ENCODE assay signal across 2 fruit fly cellular contexts in the genomic region with DNA sequence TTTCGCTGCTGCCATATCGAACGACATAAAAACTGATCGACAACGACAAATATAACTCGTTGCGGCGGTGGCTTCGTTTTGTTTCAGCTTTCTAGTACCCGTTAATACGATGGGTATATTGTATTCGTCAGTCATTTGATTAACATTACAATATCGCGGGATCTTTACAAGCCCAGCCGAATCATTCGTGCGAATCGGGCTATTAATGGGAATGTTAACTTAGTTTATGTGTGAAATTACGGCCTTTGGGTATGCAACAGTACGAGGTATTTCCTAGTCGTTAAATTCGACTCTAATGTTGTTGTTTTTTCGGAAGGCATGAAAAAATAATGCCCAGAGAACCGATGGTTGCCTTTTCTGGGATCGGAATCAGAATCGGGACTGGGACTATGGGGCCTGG.
TF ChIP-seq lines count a peak whose summit lies in the region.

No protein-coding gene starts in this region.

TF ChIP-seq in whole organism, embryonic, 481 proteins besides CTCF, POLR2A, EP300 and RAD21 (continued from another document and continues in another):
- peak; percentile 55; the same call in 1 of the 2 replicates for TF ChIP-seq CG10366 (GFP tag; IDR thresholded peaks at IDR 0.05; lab: Robert Waterston, UW)
- TF ChIP-seq maf-S (GFP tag; optimal IDR thresholded peaks at IDR 0.05; lab: Kevin White, UChicago): peak; percentile 43
- no peak for TF ChIP-seq abd-A (tag; optimal IDR thresholded peaks at IDR 0.05; lab: Kevin White, UChicago)
- TF ChIP-seq CG8765 (GFP tag; IDR thresholded peaks at IDR 0.05; lab: Robert Waterston, UW): peak; percentile 55; the same call in 1 of the 2 replicates
- TF ChIP-seq B-H2 (GFP tag; optimal IDR thresholded peaks at IDR 0.05; lab: Kevin White, UChicago): no peak
- TF ChIP-seq CG12104 (GFP tag; optimal IDR thresholded peaks at IDR 0.05; lab: Kevin White, UChicago): peak; percentile 48
- no peak for TF ChIP-seq Nf-YC (tag; optimal IDR thresholded peaks at IDR 0.05; lab: Kevin White, UChicago)
- TF ChIP-seq ttk (GFP tag; IDR thresholded peaks at IDR 0.05; lab: Robert Waterston, UW): peak; percentile 81
- peak; percentile 39 for TF ChIP-seq Sry-δ (GFP tag; optimal IDR thresholded peaks at IDR 0.05; lab: Kevin White, UChicago)
- no peak for TF ChIP-seq fru (optimal IDR thresholded peaks at IDR 0.05; lab: Kevin White, UChicago)
- TF ChIP-seq Hr3 (GFP tag; optimal IDR thresholded peaks at IDR 0.05; lab: Kevin White, UChicago): peak; percentile 67
- no peak for TF ChIP-seq CG3726 (GFP tag; IDR thresholded peaks at IDR 0.05; lab: Robert Waterston, UW)
- peak; percentile 88 for TF ChIP-seq zfh1 (GFP tag; IDR thresholded peaks at IDR 0.05; lab: Robert Waterston, UW)
- TF ChIP-seq esg (GFP tag; conservative IDR thresholded peaks at IDR 0.05; lab: Robert Waterston, UW): peak; percentile 75
- no peak for TF ChIP-seq Lim3 (GFP tag; IDR thresholded peaks at IDR 0.05; lab: Robert Waterston, UW)
- peak; percentile 32 for TF ChIP-seq Bdp1 (GFP tag; optimal IDR thresholded peaks at IDR 0.05; lab: Kevin White, UChicago)
- TF ChIP-seq ara (GFP tag; IDR thresholded peaks at IDR 0.05; lab: Robert Waterston, UW): peak; percentile 85
- TF ChIP-seq HLH54F (GFP tag; optimal IDR thresholded peaks at IDR 0.05; lab: Kevin White, UChicago): peak; percentile 56
- TF ChIP-seq Dll (GFP tag; IDR thresholded peaks at IDR 0.05; lab: Robert Waterston, UW; ENCODE audit: partially characterized antibody): no peak
- TF ChIP-seq Hsf (GFP tag; optimal IDR thresholded peaks at IDR 0.05; lab: Kevin White, UChicago): peak; percentile 74
- TF ChIP-seq TFAM (GFP tag; optimal IDR thresholded peaks at IDR 0.05; lab: Kevin White, UChicago): no peak
- TF ChIP-seq bbx (GFP tag; IDR thresholded peaks at IDR 0.05; lab: Robert Waterston, UW; ENCODE audit: partially characterized antibody): no peak
- TF ChIP-seq Fer2 (tag; optimal IDR thresholded peaks at IDR 0.05; lab: Kevin White, UChicago): peak; percentile 3
- no peak for TF ChIP-seq CG14050 (GFP tag; IDR thresholded peaks at IDR 0.05; lab: Robert Waterston, UW)
- peak; percentile 50 for TF ChIP-seq CG3407 (GFP tag; optimal IDR thresholded peaks at IDR 0.05; lab: Kevin White, UChicago)
- TF ChIP-seq CG34376 (GFP tag; optimal IDR thresholded peaks at IDR 0.05; lab: Kevin White, UChicago): no peak
- no peak for TF ChIP-seq Adf1 (GFP tag; IDR thresholded peaks at IDR 0.05; lab: Robert Waterston, UW)
- no peak for TF ChIP-seq Hand (GFP tag; optimal IDR thresholded peaks at IDR 0.05; lab: Kevin White, UChicago)
- no peak for TF ChIP-seq CG16779 (GFP tag; IDR thresholded peaks at IDR 0.05; lab: Robert Waterston, UW)
- TF ChIP-seq da (GFP tag; optimal IDR thresholded peaks at IDR 0.05; lab: Kevin White, UChicago): peak; percentile 10
- TF ChIP-seq Dref (GFP tag; IDR thresholded peaks at IDR 0.05; lab: Robert Waterston, UW): no peak
- TF ChIP-seq Dad (GFP tag; optimal IDR thresholded peaks at IDR 0.05; lab: Kevin White, UChicago): peak; percentile 80
- TF ChIP-seq slou (GFP tag; optimal IDR thresholded peaks at IDR 0.05; lab: Kevin White, UChicago): peak; percentile 17
- no peak for TF ChIP-seq Dip2 (GFP tag; IDR thresholded peaks at IDR 0.05; lab: Robert Waterston, UW)
- no peak for TF ChIP-seq CG2129 (GFP tag; IDR thresholded peaks at IDR 0.05; lab: Robert Waterston, UW; ENCODE audit: partially characterized antibody)
- TF ChIP-seq btn (GFP tag; optimal IDR thresholded peaks at IDR 0.05; lab: Kevin White, UChicago): peak; percentile 59
- no peak for TF ChIP-seq Opbp (GFP tag; IDR thresholded peaks at IDR 0.05; lab: Robert Waterston, UW; ENCODE audit: partially characterized antibody)
- peak; percentile 39 for TF ChIP-seq gt (GFP tag; IDR thresholded peaks at IDR 0.05; lab: Robert Waterston, UW)
- no peak for TF ChIP-seq stwl (tag; optimal IDR thresholded peaks at IDR 0.05; lab: Kevin White, UChicago)
- no peak for TF ChIP-seq crol (GFP tag; IDR thresholded peaks at IDR 0.05; lab: Robert Waterston, UW)
- peak; percentile 81 for TF ChIP-seq lmd (GFP tag; IDR thresholded peaks at IDR 0.05; lab: Robert Waterston, UW)
- peak; percentile 51 for TF ChIP-seq CG6654 (GFP tag; optimal IDR thresholded peaks at IDR 0.05; lab: Kevin White, UChicago)
- TF ChIP-seq odd (GFP tag; optimal IDR thresholded peaks at IDR 0.05; lab: Kevin White, UChicago): peak; percentile 8
- no peak for TF ChIP-seq CG8478 (optimal IDR thresholded peaks at IDR 0.05; lab: Kevin White, UChicago)
- TF ChIP-seq CG31441 (GFP tag; IDR thresholded peaks at IDR 0.05; lab: Robert Waterston, UW): peak; percentile 83
- TF ChIP-seq tap (tag; optimal IDR thresholded peaks at IDR 0.05; lab: Kevin White, UChicago): peak; percentile 73
- TF ChIP-seq ap (GFP tag; IDR thresholded peaks at IDR 0.05; lab: Robert Waterston, UW): peak; percentile 26; the same call in 1 of the 2 replicates
- TF ChIP-seq CG30020 (tag; optimal IDR thresholded peaks at IDR 0.05; lab: Kevin White, UChicago): peak; percentile 17
- TF ChIP-seq CG1792 (GFP tag; optimal IDR thresholded peaks at IDR 0.05; lab: Kevin White, UChicago): peak; percentile 68
- TF ChIP-seq CG14860 (GFP tag; IDR thresholded peaks at IDR 0.05; lab: Robert Waterston, UW; ENCODE audit: partially characterized antibody): no peak
- TF ChIP-seq CG13123 (GFP tag; optimal IDR thresholded peaks at IDR 0.05; lab: Kevin White, UChicago): peak; percentile 13
- peak; percentile 23 for TF ChIP-seq Bteb2 (GFP tag; optimal IDR thresholded peaks at IDR 0.05; lab: Kevin White, UChicago)
- peak; percentile 54 for TF ChIP-seq Meics (GFP tag; optimal IDR thresholded peaks at IDR 0.05; lab: Kevin White, UChicago)
- peak; percentile 80 for TF ChIP-seq CG17359 (tag; optimal IDR thresholded peaks at IDR 0.05; lab: Kevin White, UChicago)
- TF ChIP-seq Hmr (GFP tag; optimal IDR thresholded peaks at IDR 0.05; lab: Kevin White, UChicago): peak; percentile 23
- no peak for TF ChIP-seq C15 (GFP tag; IDR thresholded peaks at IDR 0.05; lab: Robert Waterston, UW)
- peak; percentile 84 for TF ChIP-seq CG17361 (GFP tag; IDR thresholded peaks at IDR 0.05; lab: Robert Waterston, UW)
- TF ChIP-seq CG15479 (GFP tag; optimal IDR thresholded peaks at IDR 0.05; lab: Kevin White, UChicago): no peak
- TF ChIP-seq CG30403 (GFP tag; optimal IDR thresholded peaks at IDR 0.05; lab: Kevin White, UChicago): peak; percentile 78
- peak; percentile 65 for TF ChIP-seq CG17802 (tag; optimal IDR thresholded peaks at IDR 0.05; lab: Kevin White, UChicago)
- peak; percentile 68 for TF ChIP-seq D19A (tag; optimal IDR thresholded peaks at IDR 0.05; lab: Kevin White, UChicago)
- no peak for TF ChIP-seq sr (GFP tag; IDR thresholded peaks at IDR 0.05; lab: Robert Waterston, UW)
- peak; percentile 80 for TF ChIP-seq CG2678 (tag; optimal IDR thresholded peaks at IDR 0.05; lab: Kevin White, UChicago)
- peak; percentile 85 for TF ChIP-seq phol (tag; optimal IDR thresholded peaks at IDR 0.05; lab: Kevin White, UChicago)

TF ChIP-seq in whole organism, prepupa, 60 proteins besides CTCF, POLR2A, EP300 and RAD21 (continued from another document):
- TF ChIP-seq net (GFP tag; optimal IDR thresholded peaks at IDR 0.05; lab: Kevin White, UChicago) (peak; percentile 1), dac (GFP tag; optimal IDR thresholded peaks at IDR 0.05; lab: Kevin White, UChicago) (no peak), Sox14 (GFP tag; optimal IDR thresholded peaks at IDR 0.05; lab: Kevin White, UChicago) (peak; percentile 46), fd59A (GFP tag; optimal IDR thresholded peaks at IDR 0.05; lab: Kevin White, UChicago) (no peak), topi (GFP tag; optimal IDR thresholded peaks at IDR 0.05; lab: Kevin White, UChicago) (peak; percentile 69), Sox15 (GFP tag; optimal IDR thresholded peaks at IDR 0.05; lab: Kevin White, UChicago) (no peak), CG15336 (GFP tag; IDR thresholded peaks at IDR 0.05; lab: Robert Waterston, UW) (no peak), acj6 (GFP tag; optimal IDR thresholded peaks at IDR 0.05; lab: Kevin White, UChicago) (peak; percentile 42), Eip78C (GFP tag; lab: Kevin White, UChicago) (peak; percentile 72), Hr39 (GFP tag; optimal IDR thresholded peaks at IDR 0.05; lab: Kevin White, UChicago) (peak; percentile 71), CG11902 (GFP tag; optimal IDR thresholded peaks at IDR 0.05; lab: Kevin White, UChicago) (peak; percentile 41), CG31627 (GFP tag; optimal IDR thresholded peaks at IDR 0.05; lab: Kevin White, UChicago) (peak; percentile 66), CG4318 (GFP tag; optimal IDR thresholded peaks at IDR 0.05; lab: Kevin White, UChicago) (no peak), CG8632 (GFP tag; optimal IDR thresholded peaks at IDR 0.05; lab: Kevin White, UChicago) (peak; percentile 4), CG11294 (GFP tag; IDR thresholded peaks at IDR 0.05; lab: Robert Waterston, UW) (no peak), lz (GFP tag; optimal IDR thresholded peaks at IDR 0.05; lab: Kevin White, UChicago) (peak; percentile 53), CG34406 (GFP tag; optimal IDR thresholded peaks at IDR 0.05; lab: Kevin White, UChicago) (peak; percentile 4), vri (GFP tag; optimal IDR thresholded peaks at IDR 0.05; lab: Kevin White, UChicago) (peak; percentile 12), CG32006 (GFP tag; optimal IDR thresholded peaks at IDR 0.05; lab: Kevin White, UChicago) (peak; percentile 23), CG16779 (tag; optimal IDR thresholded peaks at IDR 0.05; lab: Kevin White, UChicago) (no peak), Hr4 (GFP tag; optimal IDR thresholded peaks at IDR 0.05; lab: Kevin White, UChicago) (no peak), CG6792 (GFP tag; optimal IDR thresholded peaks at IDR 0.05; lab: Kevin White, UChicago) (peak; percentile 29), CG8319 (GFP tag; optimal IDR thresholded peaks at IDR 0.05; lab: Kevin White, UChicago) (no peak), eg (GFP tag; IDR thresholded peaks at IDR 0.05; lab: Robert Waterston, UW) (0 out of 3 replicates have a peak, but pooled peaks have one; percentile 17), Lpt (GFP tag; optimal IDR thresholded peaks at IDR 0.05; lab: Kevin White, UChicago) (no peak), Ets21C (GFP tag; optimal IDR thresholded peaks at IDR 0.05; lab: Kevin White, UChicago) (peak; percentile 38), CG6808 (GFP tag; optimal IDR thresholded peaks at IDR 0.05; lab: Kevin White, UChicago) (peak; percentile 5), CG7368 (GFP tag; optimal IDR thresholded peaks at IDR 0.05; lab: Kevin White, UChicago) (peak; percentile 1), svp (GFP tag; lab: Kevin White, UChicago) (peak; percentile 76), Met (GFP tag; optimal IDR thresholded peaks at IDR 0.05; lab: Kevin White, UChicago) (peak; percentile 59), CG10669 (GFP tag; optimal IDR thresholded peaks at IDR 0.05; lab: Kevin White, UChicago) (peak; percentile 48), pdm3 (GFP tag; optimal IDR thresholded peaks at IDR 0.05; lab: Kevin White, UChicago) (peak; percentile 29), ss (GFP tag; optimal IDR thresholded peaks at IDR 0.05; lab: Kevin White, UChicago) (peak in 1 of 2 experiments; percentile 2), CG3919 (GFP tag; optimal IDR thresholded peaks at IDR 0.05; lab: Kevin White, UChicago) (peak; percentile 44), CG6276 (GFP tag; optimal IDR thresholded peaks at IDR 0.05; lab: Kevin White, UChicago) (no peak), OdsH (GFP tag; optimal IDR thresholded peaks at IDR 0.05; lab: Kevin White, UChicago) (peak; percentile 9), Sox102F (GFP tag; optimal IDR thresholded peaks at IDR 0.05; lab: Kevin White, UChicago) (peak; percentile 22), Blimp-1 (GFP tag; optimal IDR thresholded peaks at IDR 0.05; lab: Kevin White, UChicago) (no peak), CG9139 (GFP tag; optimal IDR thresholded peaks at IDR 0.05; lab: Kevin White, UChicago) (no peak)
TF ChIP-seq in whole organism, prepupa: peak in this region for 35.
